Fruit fly (Drosophila melanogaster): ENCODE measurements around the gene mRpS34.

mRpS34 gene

dm6 chr3L:16346023-16346422, 1.9 kb upstream of the mRpS34 start, which contains the start of gene CG33257:
Gene CG33257, plus strand, starts transcription at chr3L:16346323.
- TF ChIP-seq h (optimal IDR thresholded peaks at IDR 0.05) (no peak), psq (optimal IDR thresholded peaks at IDR 0.05) (no peak), ttk (optimal IDR thresholded peaks at IDR 0.05) (no peak), Myc (optimal IDR thresholded peaks at IDR 0.05) (no peak), Sin3A (optimal IDR thresholded peaks at IDR 0.05) (no peak), insv (optimal IDR thresholded peaks at IDR 0.05) (no peak)

- TF ChIP-seq insv (optimal IDR thresholded peaks at IDR 0.05): no peak
- no peak for TF ChIP-seq ttk (optimal IDR thresholded peaks at IDR 0.05)
- no peak for TF ChIP-seq Sin3A (optimal IDR thresholded peaks at IDR 0.05)
- TF ChIP-seq h (optimal IDR thresholded peaks at IDR 0.05): no peak
- TF ChIP-seq Myc (optimal IDR thresholded peaks at IDR 0.05): no peak
- no peak for TF ChIP-seq psq (optimal IDR thresholded peaks at IDR 0.05)
Observed at dm6 chr3L:16349686-16350085, 1.8 kb downstream of the mRpS34 start.

dm6 chr3L:16351770-16352429, 4.0 kb downstream of the mRpS34 start, which contains the start of the genes Golgin104 and Tcs3:
Gene Golgin104, minus strand, starts transcription at chr3L:16351951.
Gene Tcs3, plus strand, starts transcription at chr3L:16351991.
- TF ChIP-seq h (optimal IDR thresholded peaks at IDR 0.05): no peak
- TF ChIP-seq Myc (optimal IDR thresholded peaks at IDR 0.05): no peak
- no peak for TF ChIP-seq ttk (optimal IDR thresholded peaks at IDR 0.05)
- no peak for TF ChIP-seq insv (optimal IDR thresholded peaks at IDR 0.05)
- TF ChIP-seq Sin3A (optimal IDR thresholded peaks at IDR 0.05): no peak
- no peak for TF ChIP-seq psq (optimal IDR thresholded peaks at IDR 0.05)

dm6 chr3L:16354197-16354596, 6.3 kb downstream of the mRpS34 start, which contains the start of gene Pdh:
Gene Pdh, minus strand, starts transcription at chr3L:16354297.
- TF ChIP-seq insv (optimal IDR thresholded peaks at IDR 0.05) (no peak), psq (optimal IDR thresholded peaks at IDR 0.05) (no peak), ttk (optimal IDR thresholded peaks at IDR 0.05) (no peak), Sin3A (optimal IDR thresholded peaks at IDR 0.05) (no peak), Myc (optimal IDR thresholded peaks at IDR 0.05) (no peak), h (optimal IDR thresholded peaks at IDR 0.05) (no peak)

dm6 chr3L:16356171-16356765, 8.4 kb downstream of the mRpS34 start:
- TF ChIP-seq psq (optimal IDR thresholded peaks at IDR 0.05): no peak
- TF ChIP-seq h (optimal IDR thresholded peaks at IDR 0.05): no peak
- no peak for TF ChIP-seq insv (optimal IDR thresholded peaks at IDR 0.05)
- no peak for TF ChIP-seq Myc (optimal IDR thresholded peaks at IDR 0.05)
- no peak for TF ChIP-seq ttk (optimal IDR thresholded peaks at IDR 0.05)
- TF ChIP-seq Sin3A (optimal IDR thresholded peaks at IDR 0.05): no peak

- TF ChIP-seq Sin3A (optimal IDR thresholded peaks at IDR 0.05) (no peak), ttk (optimal IDR thresholded peaks at IDR 0.05) (no peak), psq (optimal IDR thresholded peaks at IDR 0.05) (no peak), h (optimal IDR thresholded peaks at IDR 0.05) (no peak), Myc (optimal IDR thresholded peaks at IDR 0.05) (no peak), insv (optimal IDR thresholded peaks at IDR 0.05) (no peak)
Observed at dm6 chr3L:16357187-16357728, 9.4 kb downstream of the mRpS34 start.

- TF ChIP-seq Sin3A (optimal IDR thresholded peaks at IDR 0.05) (no peak), ttk (optimal IDR thresholded peaks at IDR 0.05) (no peak)
Observed at dm6 chr3L:16357860-16358259, 10.0 kb downstream of the mRpS34 start.

dm6 chr3L:16359219-16359748, 11.4 kb downstream of the mRpS34 start, which contains the start of gene ringer:
Gene ringer, minus strand, starts transcription at chr3L:16359428.
- TF ChIP-seq ttk (optimal IDR thresholded peaks at IDR 0.05) (no peak), Myc (optimal IDR thresholded peaks at IDR 0.05) (no peak), Sin3A (optimal IDR thresholded peaks at IDR 0.05) (no peak), h (optimal IDR thresholded peaks at IDR 0.05) (no peak), insv (optimal IDR thresholded peaks at IDR 0.05) (no peak), psq (optimal IDR thresholded peaks at IDR 0.05) (no peak)

- no peak for TF ChIP-seq ttk (optimal IDR thresholded peaks at IDR 0.05)
- no peak for TF ChIP-seq insv (optimal IDR thresholded peaks at IDR 0.05)
- no peak for TF ChIP-seq h (optimal IDR thresholded peaks at IDR 0.05)
- no peak for TF ChIP-seq Myc (optimal IDR thresholded peaks at IDR 0.05)
- TF ChIP-seq Sin3A (optimal IDR thresholded peaks at IDR 0.05): no peak
- TF ChIP-seq psq (optimal IDR thresholded peaks at IDR 0.05): no peak
Observed at dm6 chr3L:16359795-16360194, 11.9 kb downstream of the mRpS34 start.

- TF ChIP-seq psq (optimal IDR thresholded peaks at IDR 0.05): no peak
- TF ChIP-seq Sin3A (optimal IDR thresholded peaks at IDR 0.05): no peak
- TF ChIP-seq insv (optimal IDR thresholded peaks at IDR 0.05): no peak
- TF ChIP-seq Myc (optimal IDR thresholded peaks at IDR 0.05): no peak
- no peak for TF ChIP-seq h (optimal IDR thresholded peaks at IDR 0.05)
- no peak for TF ChIP-seq ttk (optimal IDR thresholded peaks at IDR 0.05)
Observed at dm6 chr3L:16361200-16361815, 13.4 kb downstream of the mRpS34 start.

dm6 chr3L:16362119-16362653, 14.3 kb downstream of the mRpS34 start, which contains the start of gene Cpr72Ea:
Gene Cpr72Ea, plus strand, starts transcription at chr3L:16362603.
- no peak for TF ChIP-seq ttk (optimal IDR thresholded peaks at IDR 0.05)
- TF ChIP-seq Sin3A (optimal IDR thresholded peaks at IDR 0.05): no peak
- TF ChIP-seq insv (optimal IDR thresholded peaks at IDR 0.05): no peak
- no peak for TF ChIP-seq psq (optimal IDR thresholded peaks at IDR 0.05)
